Worm (Caenorhabditis elegans) whole organism, young adult: ENCODE data around the gene C01G6.9.

Source experiments
- B0261.1 ChIP-seq: sonication (generic microtip); optimal IDR thresholded peaks from 2 replicates; lab custom pipeline; 2016; ENCODE audit warnings: mild to moderate bottlenecking, missing genetic modification characterization, moderate library complexity, missing compliant biosample characterization
- atf-7 ChIP-seq: sonication (generic microtip); optimal IDR thresholded peaks from 2 replicates; lab custom pipeline; 2017; ENCODE audit warnings: mild to moderate bottlenecking, missing genetic modification characterization, missing compliant biosample characterization
- bed-2 ChIP-seq: fragments of 200-800 bp; sonication (Bioruptor generic); IDR thresholded peaks from 2 replicates; pipeline ENCODE4 v1.3.6; 2022; ENCODE audit warnings: missing genetic modification reagents, missing genetic modification characterization, missing compliant biosample characterization
- dpl-1 ChIP-seq: fragments of 150-350 bp; optimal IDR thresholded peaks from 2 replicates; lab custom pipeline; 2014; ENCODE audit warnings: missing biosample characterization, missing genetic modification reagents, missing genetic modification characterization
- efl-1 ChIP-seq: fragments of 150-350 bp; optimal IDR thresholded peaks from 2 replicates; lab custom pipeline; 2014; ENCODE audit warnings: missing biosample characterization, missing genetic modification reagents, missing genetic modification characterization
- nfyb-1 ChIP-seq: fragments of 200-800 bp; sonication (Bioruptor generic); IDR thresholded peaks from 2 replicates; pipeline ENCODE4 v1.3.6; 2022; ENCODE audit warnings: missing genetic modification reagents, missing genetic modification characterization, missing compliant biosample characterization
- pha-4 ChIP-seq: fragments of 150-350 bp; sonication (generic microtip); optimal IDR thresholded peaks from 2 replicates; lab custom pipeline; 2014; ENCODE audit warnings: missing biosample characterization, missing genetic modification reagents, missing genetic modification characterization
- zim-3 ChIP-seq: sonication (generic microtip); optimal IDR thresholded peaks from 2 replicates; lab custom pipeline; 2017; ENCODE audit warnings: mild to moderate bottlenecking, missing genetic modification characterization, moderate library complexity, missing compliant biosample characterization
- ztf-26 ChIP-seq: sonication (generic microtip); optimal IDR thresholded peaks from 2 replicates; lab custom pipeline; 2017; ENCODE audit warnings: missing genetic modification characterization, missing compliant biosample characterization

ce11 chrII:9285171-9286025 lies 10.2 kb downstream of the C01G6.9 start, which contains the start of gene mtrr-1:
- TF ChIP-seq bed-2 (GFP tag; lab: Robert Waterston, UW) (no peak), atf-7 (tag; lab: Kevin White, UChicago) (no peak), pha-4 (tag; lab: Kevin White, UChicago) (no peak), zim-3 (tag; lab: Kevin White, UChicago) (no peak), efl-1 (GFP tag; lab: Kevin White, UChicago) (peak; percentile 37), dpl-1 (GFP tag; lab: Kevin White, UChicago) (no peak), ztf-26 (tag; lab: Kevin White, UChicago) (no peak), nfyb-1 (GFP tag; lab: Robert Waterston, UW) (no peak), B0261.1 (tag; lab: Kevin White, UChicago) (no peak)
